Worm (Caenorhabditis elegans) whole organism, mixed stage, embryonic: ENCODE data around the gene Y102A5C.27.

Experiments used
- M03D4.4 ChIP-seq: sonication (generic microtip); optimal IDR thresholded peaks from 2 replicates; lab custom pipeline; 2017; ENCODE audit warnings: mild to moderate bottlenecking, missing genetic modification characterization, missing compliant biosample characterization
- bed-3 ChIP-seq: fragments of 200-800 bp; sonication (Bioruptor generic); optimal IDR thresholded peaks from 3 replicates; lab custom pipeline; 2018; ENCODE audit warnings: mild to moderate bottlenecking, missing genetic modification characterization, moderate library complexity, missing compliant biosample characterization
- blmp-1 ChIP-seq: fragments of 150-350 bp; optimal IDR thresholded peaks from 2 replicates; lab custom pipeline; 2014; ENCODE audit warnings: missing biosample characterization, missing genetic modification characterization
- ceh-39 ChIP-seq: fragments of 150-350 bp; optimal IDR thresholded peaks from 2 replicates; lab custom pipeline; 2014; ENCODE audit warnings: missing biosample characterization, missing genetic modification characterization
- ceh-43 ChIP-seq: fragments of 200-800 bp; sonication (Bioruptor generic); optimal IDR thresholded peaks from 2 replicates; lab custom pipeline; 2018; ENCODE audit warnings: mild to moderate bottlenecking, missing genetic modification characterization, moderate library complexity, missing compliant biosample characterization
- ceh-83 ChIP-seq: fragments of 200-800 bp; sonication (Bioruptor generic); optimal IDR thresholded peaks from 2 replicates; lab custom pipeline; 2018; ENCODE audit warnings: mild to moderate bottlenecking, missing genetic modification characterization, missing compliant biosample characterization
- cnd-1 ChIP-seq: fragments of 200-800 bp; sonication (Bioruptor generic); optimal IDR thresholded peaks from 2 replicates; lab custom pipeline; 2018; ENCODE audit warnings: mild to moderate bottlenecking, missing genetic modification characterization, missing compliant biosample characterization
- drap-1 ChIP-seq: fragments of 200-800 bp; sonication (Bioruptor generic); optimal IDR thresholded peaks from 3 replicates; lab custom pipeline; 2018; ENCODE audit warnings: mild to moderate bottlenecking, missing genetic modification characterization, missing compliant biosample characterization
- elt-1 ChIP-seq: sonication (generic microtip); optimal IDR thresholded peaks from 2 replicates; lab custom pipeline; 2017; ENCODE audit warnings: missing genetic modification characterization, mild to moderate bottlenecking, missing compliant biosample characterization, antibody characterized with exemption, moderate library complexity, borderline replicate concordance; ENCODE audit not compliant: insufficient read depth
- elt-3 ChIP-seq: fragments of 150-350 bp; optimal IDR thresholded peaks from 2 replicates; lab custom pipeline; 2014; ENCODE audit warnings: missing biosample characterization, missing genetic modification characterization
- ham-2 ChIP-seq: fragments of 200-800 bp; sonication (Bioruptor generic); optimal IDR thresholded peaks from 2 replicates; lab custom pipeline; 2018; ENCODE audit warnings: mild to moderate bottlenecking, missing genetic modification characterization, missing compliant biosample characterization
- hlh-1 ChIP-seq: fragments of 150-350 bp; optimal IDR thresholded peaks from 2 replicates; lab custom pipeline; 2014; ENCODE audit warnings: missing biosample characterization, missing genetic modification reagents, missing genetic modification characterization
- lin-13 ChIP-seq: fragments of 150-350 bp; optimal IDR thresholded peaks from 2 replicates; lab custom pipeline; 2014; ENCODE audit warnings: missing biosample characterization, missing genetic modification characterization
- lin-32 ChIP-seq: fragments of 200-800 bp; sonication (Bioruptor generic); optimal IDR thresholded peaks from 2 replicates; lab custom pipeline; 2018; ENCODE audit warnings: mild to moderate bottlenecking, missing genetic modification characterization, missing compliant biosample characterization
- mab-5 ChIP-seq: fragments of 150-350 bp; optimal IDR thresholded peaks from 2 replicates; lab custom pipeline; 2014; ENCODE audit warnings: missing biosample characterization, missing genetic modification characterization
- mep-1 ChIP-seq: fragments of 150-350 bp; optimal IDR thresholded peaks from 2 replicates; lab custom pipeline; 2017; ENCODE audit warnings: missing biosample characterization, missing genetic modification reagents, missing genetic modification characterization, inconsistent platforms
- mls-2 ChIP-seq: sonication (generic microtip); optimal IDR thresholded peaks from 2 replicates; lab custom pipeline; 2016; ENCODE audit warnings: mild to moderate bottlenecking, missing genetic modification characterization, moderate library complexity, missing compliant biosample characterization
- nhr-12 ChIP-seq: fragments of 150-350 bp; optimal IDR thresholded peaks from 2 replicates; lab custom pipeline; 2014; ENCODE audit warnings: missing biosample characterization, missing genetic modification characterization
- nhr-2 ChIP-seq: fragments of 150-350 bp; optimal IDR thresholded peaks from 2 replicates; lab custom pipeline; 2014; ENCODE audit warnings: missing biosample characterization, missing genetic modification characterization
- nhr-237 ChIP-seq: fragments of 150-350 bp; optimal IDR thresholded peaks from 2 replicates; lab custom pipeline; 2014; ENCODE audit warnings: missing biosample characterization, missing genetic modification characterization
- nhr-28 ChIP-seq: fragments of 150-350 bp; optimal IDR thresholded peaks from 2 replicates; lab custom pipeline; 2014; ENCODE audit warnings: missing biosample characterization, missing genetic modification characterization
- nhr-76 ChIP-seq: sonication (generic microtip); optimal IDR thresholded peaks from 2 replicates; lab custom pipeline; 2017; ENCODE audit warnings: missing biosample characterization, missing genetic modification characterization
- pha-4 ChIP-seq: fragments of 150-350 bp; optimal IDR thresholded peaks from 2 replicates; lab custom pipeline; 2018; ENCODE audit warnings: missing biosample characterization, missing genetic modification reagents, missing genetic modification characterization
- sem-2 ChIP-seq: fragments of 200-800 bp; sonication (Bioruptor generic); optimal IDR thresholded peaks from 2 replicates; lab custom pipeline; 2018; ENCODE audit warnings: mild to moderate bottlenecking, missing genetic modification characterization, missing compliant biosample characterization
- snpc-4 ChIP-seq: fragments of 150-350 bp; optimal IDR thresholded peaks from 2 replicates; lab custom pipeline; 2014; ENCODE audit warnings: missing biosample characterization, missing genetic modification characterization
- sptf-1 ChIP-seq: sonication (generic microtip); optimal IDR thresholded peaks from 2 replicates; lab custom pipeline; 2017; ENCODE audit warnings: mild to moderate bottlenecking, missing genetic modification characterization, moderate library complexity, missing compliant biosample characterization
- tbx-8 ChIP-seq: fragments of 200-800 bp; sonication (Bioruptor generic); optimal IDR thresholded peaks from 2 replicates; lab custom pipeline; 2018; ENCODE audit warnings: mild to moderate bottlenecking, missing genetic modification characterization, moderate library complexity, missing compliant biosample characterization
- unc-120 ChIP-seq: sonication (generic microtip); optimal IDR thresholded peaks from 2 replicates; lab custom pipeline; 2017; ENCODE audit warnings: missing genetic modification characterization, missing compliant biosample characterization; ENCODE audit not compliant: poor library complexity, severe bottlenecking
- unc-39 ChIP-seq: fragments of 150-350 bp; optimal IDR thresholded peaks from 2 replicates; lab custom pipeline; 2014; ENCODE audit warnings: missing biosample characterization, missing genetic modification characterization
- unc-62 ChIP-seq: fragments of 150-350 bp; optimal IDR thresholded peaks from 2 replicates; lab custom pipeline; 2014; ENCODE audit warnings: missing biosample characterization, missing genetic modification reagents, missing genetic modification characterization
- ztf-11 ChIP-seq: fragments of 150-350 bp; optimal IDR thresholded peaks from 2 replicates; lab custom pipeline; 2014; ENCODE audit warnings: missing biosample characterization, missing genetic modification characterization

Y102A5C.27 gene

ce11 chrV:16980368-16980767 lies 8.1 kb downstream of the Y102A5C.27 start, which contains the start of gene srz-54:
Gene srz-54, plus strand, starts transcription at chrV:16980668.
- TF ChIP-seq unc-120 (no peak), lin-13 (no peak), mls-2 (tag; lab: Kevin White, UChicago) (no peak), ceh-83 (GFP tag; lab: Kevin White, UChicago) (no peak), bed-3 (GFP tag; lab: Kevin White, UChicago) (no peak)

- TF ChIP-seq ceh-83 (GFP tag; lab: Kevin White, UChicago): no peak
- TF ChIP-seq elt-1: no peak
- no peak for TF ChIP-seq ceh-39 (tag; lab: Kevin White, UChicago)
- no peak for TF ChIP-seq nhr-2 (tag; lab: Kevin White, UChicago)
- TF ChIP-seq nhr-12 (tag; lab: Kevin White, UChicago): no peak
- no peak for TF ChIP-seq unc-39 (tag; lab: Kevin White, UChicago)
- TF ChIP-seq cnd-1 (tag; lab: Kevin White, UChicago): no peak
- TF ChIP-seq M03D4.4 (tag; lab: Kevin White, UChicago): no peak
- no peak for TF ChIP-seq mls-2 (tag; lab: Kevin White, UChicago)
- TF ChIP-seq unc-62 (GFP tag; lab: Kevin White, UChicago): no peak
- no peak for TF ChIP-seq nhr-76
- no peak for TF ChIP-seq lin-32 (GFP tag; lab: Kevin White, UChicago)
- TF ChIP-seq snpc-4 (tag; lab: Kevin White, UChicago): no peak
Observed at ce11 chrV:16974919-16975318, 13.6 kb downstream of the Y102A5C.27 start, which contains the start of gene srx-54. Gene srx-54, plus strand, starts transcription at chrV:16975219.

- no peak for TF ChIP-seq mep-1 (tag; lab: Kevin White, UChicago)
- no peak for TF ChIP-seq pha-4 (tag; lab: Kevin White, UChicago)
- TF ChIP-seq ceh-43 (GFP tag; lab: Kevin White, UChicago): no peak
- no peak for TF ChIP-seq M03D4.4 (tag; lab: Kevin White, UChicago)
- TF ChIP-seq unc-39 (tag; lab: Kevin White, UChicago): no peak
- no peak for TF ChIP-seq lin-32 (GFP tag; lab: Kevin White, UChicago)
- no peak for TF ChIP-seq ztf-11 (tag; lab: Kevin White, UChicago)
- TF ChIP-seq snpc-4 (tag; lab: Kevin White, UChicago): no peak
- TF ChIP-seq unc-120: no peak
- no peak for TF ChIP-seq ceh-83 (GFP tag; lab: Kevin White, UChicago)
- no peak for TF ChIP-seq drap-1 (GFP tag; lab: Kevin White, UChicago)
- TF ChIP-seq ceh-39 (tag; lab: Kevin White, UChicago): no peak
- TF ChIP-seq, all 35 proteins: peak for 0
Observed at ce11 chrV:16973338-16973737, 15.2 kb downstream of the Y102A5C.27 start.

- no peak for TF ChIP-seq nhr-237 (tag; lab: Kevin White, UChicago)
- TF ChIP-seq drap-1 (GFP tag; lab: Kevin White, UChicago): no peak
- TF ChIP-seq snpc-4 (tag; lab: Kevin White, UChicago): no peak
- TF ChIP-seq ceh-43 (GFP tag; lab: Kevin White, UChicago): no peak
- no peak for TF ChIP-seq pha-4 (tag; lab: Kevin White, UChicago)
- no peak for TF ChIP-seq nhr-76
- TF ChIP-seq mab-5 (tag; lab: Kevin White, UChicago): no peak
- no peak for TF ChIP-seq blmp-1 (tag; lab: Kevin White, UChicago)
- TF ChIP-seq nhr-2 (tag; lab: Kevin White, UChicago): no peak
- no peak for TF ChIP-seq tbx-8 (GFP tag; lab: Kevin White, UChicago)
- no peak for TF ChIP-seq elt-3 (tag; lab: Kevin White, UChicago)
- no peak for TF ChIP-seq lin-13
- no peak for TF ChIP-seq sem-2 (GFP tag; lab: Kevin White, UChicago)
- TF ChIP-seq ceh-39 (tag; lab: Kevin White, UChicago): no peak
- TF ChIP-seq lin-32 (GFP tag; lab: Kevin White, UChicago): no peak
- TF ChIP-seq ham-2 (GFP tag; lab: Kevin White, UChicago): no peak
- no peak for TF ChIP-seq nhr-28 (tag; lab: Kevin White, UChicago)
- TF ChIP-seq hlh-1: no peak
- no peak for TF ChIP-seq cnd-1 (tag; lab: Kevin White, UChicago)
Observed at ce11 chrV:16972134-16972533, 16.4 kb downstream of the Y102A5C.27 start, which contains the start of gene srh-119. Gene srh-119, plus strand, starts transcription at chrV:16972434.

- TF ChIP-seq bed-3 (GFP tag; lab: Kevin White, UChicago) (no peak), blmp-1 (tag; lab: Kevin White, UChicago) (no peak), M03D4.4 (tag; lab: Kevin White, UChicago) (no peak), ceh-43 (GFP tag; lab: Kevin White, UChicago) (no peak), mab-5 (tag; lab: Kevin White, UChicago) (no peak), sptf-1 (no peak), hlh-1 (no peak), nhr-28 (tag; lab: Kevin White, UChicago) (no peak), nhr-2 (tag; lab: Kevin White, UChicago) (no peak), unc-39 (tag; lab: Kevin White, UChicago) (no peak), unc-62 (GFP tag; lab: Kevin White, UChicago) (no peak), mls-2 (tag; lab: Kevin White, UChicago) (no peak), pha-4 (tag; lab: Kevin White, UChicago) (no peak), elt-1 (no peak), nhr-237 (tag; lab: Kevin White, UChicago) (no peak), ztf-11 (tag; lab: Kevin White, UChicago) (no peak), mep-1 (tag; lab: Kevin White, UChicago) (no peak), unc-120 (no peak), tbx-8 (GFP tag; lab: Kevin White, UChicago) (no peak)
Observed at ce11 chrV:16966636-16967035, 21.9 kb downstream of the Y102A5C.27 start, which contains the start of gene fbxa-90. Gene fbxa-90, plus strand, starts transcription at chrV:16966814.
